Fruit fly (Drosophila melanogaster) S2 (cell line): ENCODE data around the gene CG11964.

Experiments used
- CG8478 ChIP-seq: fragments of >200 bp; optimal IDR thresholded peaks from 2 replicates; lab custom pipeline; 2018
- CTCF ChIP-seq, 2 experiments: fragments of >200 bp; optimal IDR thresholded peaks; 2 replicates each; lab custom pipeline; 2018

The CG11964 gene

DNA sequence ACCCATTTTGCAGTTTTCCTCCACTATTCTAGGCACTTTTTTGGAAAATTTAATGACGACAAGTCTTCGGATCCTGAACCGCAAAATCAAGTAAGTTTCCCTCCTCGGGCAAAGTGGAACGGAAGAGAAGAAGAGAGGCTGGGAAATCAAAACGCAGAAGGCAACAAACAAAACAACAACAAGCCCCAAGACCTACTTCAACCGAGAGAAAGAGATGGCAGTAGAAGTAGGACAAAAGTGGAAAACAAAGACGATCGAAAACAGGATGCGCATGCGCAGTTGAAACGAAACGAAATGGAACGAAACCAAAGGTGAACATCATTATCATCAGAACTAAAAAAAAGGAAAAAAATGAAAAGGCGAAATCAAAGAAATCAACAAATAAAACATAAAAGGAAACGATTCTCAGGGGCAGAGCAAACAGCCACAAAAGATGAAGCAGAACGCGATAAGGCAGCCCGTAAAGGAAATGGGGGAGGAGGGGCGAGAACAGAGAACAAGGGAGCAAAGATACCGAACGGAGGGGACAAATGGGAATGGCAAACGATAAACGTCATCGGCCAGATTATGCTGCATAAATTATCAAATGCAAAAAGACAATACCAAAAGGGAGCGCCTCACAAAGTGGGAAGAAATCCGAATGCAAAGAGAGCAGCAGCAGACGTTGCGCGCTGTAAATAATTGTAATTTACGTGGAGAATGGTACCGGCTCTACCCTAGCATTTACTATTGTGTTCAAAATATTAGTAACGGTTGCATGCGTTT, 17.6 kb downstream of the CG11964 start:
- TF ChIP-seq CG8478 (no peak), CTCF (optimal IDR thresholded peaks at IDR 0.05; lab: Kevin White, UChicago) (no peak)

DNA sequence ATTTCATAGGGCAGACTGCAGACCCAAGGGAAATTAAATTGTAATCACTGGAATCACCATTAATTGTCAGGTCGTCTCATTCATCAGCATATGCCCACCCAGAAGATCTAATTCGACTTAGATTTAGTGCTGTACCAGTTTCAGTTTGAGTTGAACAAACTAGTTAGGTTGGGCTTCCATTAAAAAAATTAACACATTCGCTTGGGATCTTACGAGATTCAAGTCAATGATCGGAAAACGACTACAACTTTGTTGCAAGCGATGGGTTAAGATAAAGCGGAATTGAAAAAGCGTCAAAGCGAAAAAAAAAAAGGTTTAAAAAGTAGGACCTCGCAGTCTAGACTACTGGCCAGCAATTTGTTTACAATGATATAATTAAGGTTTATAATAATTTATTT, 18.3 kb downstream of the CG11964 start:
- TF ChIP-seq CG8478 (no peak), CTCF (optimal IDR thresholded peaks at IDR 0.05; lab: Kevin White, UChicago) (no peak)

DNA sequence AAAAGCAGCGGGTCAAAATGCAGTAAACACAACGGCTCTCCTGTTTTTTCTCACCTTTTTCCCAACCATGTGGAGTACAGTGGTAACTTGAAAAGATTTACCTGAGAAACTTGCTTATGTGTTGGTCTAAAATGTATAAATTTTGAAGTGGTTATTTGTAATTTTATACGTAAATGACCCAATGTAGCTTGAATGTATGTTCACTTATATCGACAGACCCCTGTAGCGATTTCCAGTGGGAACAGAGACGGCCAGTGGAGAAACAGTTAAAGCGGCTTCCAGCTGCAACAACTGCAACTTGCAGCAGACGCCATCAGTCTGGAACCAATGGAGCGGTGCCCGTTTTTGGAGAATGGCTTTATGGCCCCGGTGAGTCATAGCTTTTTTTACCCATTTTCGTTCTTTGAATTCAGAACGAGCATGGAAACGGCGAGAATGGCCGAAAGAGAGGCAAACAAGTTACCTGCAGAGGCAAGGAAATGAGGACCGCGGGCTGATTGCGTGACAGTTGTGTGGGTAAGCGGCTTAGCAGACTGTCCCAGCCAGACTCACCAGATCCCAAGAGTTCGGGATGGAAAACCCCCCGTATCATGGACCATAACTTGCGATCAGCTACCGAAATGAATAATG, 18.8 kb downstream of the CG11964 start:
- TF ChIP-seq CG8478, result no peak
- TF ChIP-seq CTCF (optimal IDR thresholded peaks at IDR 0.05; lab: Kevin White, UChicago), result no peak

DNA sequence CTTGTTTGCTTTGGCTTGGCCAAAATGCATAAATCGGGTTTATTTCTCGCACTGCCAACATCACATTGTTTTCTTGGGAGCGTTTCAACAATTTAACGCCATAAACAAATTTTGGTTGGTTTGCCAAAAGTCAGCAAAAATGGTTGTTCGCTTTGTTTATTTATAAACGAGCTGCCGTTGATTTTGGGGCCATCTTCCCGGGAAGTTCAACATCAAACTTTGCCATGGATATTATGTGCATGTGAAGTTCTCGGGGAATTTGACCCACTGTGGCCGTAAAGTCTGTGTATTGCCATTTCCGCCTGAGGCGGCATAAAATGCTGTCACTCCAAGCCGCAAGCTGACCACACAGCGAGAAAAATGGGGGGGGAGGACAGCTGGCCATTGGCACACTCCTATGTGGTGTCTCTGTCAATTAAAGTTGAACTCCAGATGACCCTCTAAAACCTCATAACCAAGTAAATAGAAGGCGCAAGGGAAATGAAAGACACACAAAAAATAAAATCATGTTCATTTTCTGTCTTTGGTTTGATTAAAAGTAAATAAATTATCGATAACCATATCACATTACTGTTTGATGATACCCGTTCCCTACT, 20.9 kb downstream of the CG11964 start:
- TF ChIP-seq CG8478 (no peak), CTCF (optimal IDR thresholded peaks at IDR 0.05; lab: Kevin White, UChicago) (no peak)

DNA sequence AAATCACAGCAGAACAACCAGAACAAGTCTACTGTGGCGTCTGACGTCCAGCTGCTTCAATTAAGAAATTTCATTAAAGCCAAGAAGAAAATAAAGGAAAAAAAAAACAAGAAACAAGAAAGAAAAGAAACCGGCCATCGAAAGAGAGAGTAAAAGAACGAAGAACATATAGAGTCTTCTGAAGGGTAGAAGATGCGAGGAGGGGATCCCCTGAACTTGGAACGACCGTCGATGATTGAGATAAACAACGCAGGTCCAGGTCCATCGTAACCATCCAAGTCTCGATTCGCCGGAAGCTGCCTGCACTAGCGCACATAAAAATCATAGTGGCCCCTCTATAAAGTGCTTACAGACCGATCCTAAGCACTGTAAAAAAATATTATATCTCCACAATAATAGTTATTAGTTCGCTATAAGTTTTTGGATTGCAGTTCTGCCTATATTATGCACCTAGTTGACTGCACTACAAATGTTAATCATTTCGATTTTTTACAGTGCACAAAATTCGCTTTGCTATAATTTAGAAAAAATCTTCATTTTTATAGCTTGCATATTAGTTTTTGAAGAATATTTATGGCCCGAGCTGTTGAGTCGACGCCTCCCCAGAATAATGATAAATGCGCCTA, 22.1 kb downstream of the CG11964 start:
- no peak for TF ChIP-seq CTCF (optimal IDR thresholded peaks at IDR 0.05; lab: Kevin White, UChicago)
- no peak for TF ChIP-seq CG8478

DNA sequence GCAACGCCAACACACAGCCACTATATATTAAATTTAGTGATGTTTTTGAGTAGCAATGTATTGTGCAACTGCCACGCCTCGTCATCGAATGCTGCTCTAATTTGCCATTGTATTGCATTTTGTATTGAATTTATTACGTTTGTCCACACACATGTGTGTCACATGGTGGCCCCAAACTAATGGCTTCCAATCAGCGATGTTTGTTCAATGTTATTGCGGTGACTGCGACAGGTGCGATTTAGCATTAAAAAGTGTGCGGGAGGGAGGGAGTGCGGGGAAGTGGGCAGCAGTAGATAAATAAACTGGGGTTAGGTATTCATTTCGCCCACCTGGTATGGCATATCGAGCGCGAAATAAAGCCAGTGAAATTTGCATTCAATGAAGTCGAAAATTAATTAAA, 22.9 kb downstream of the CG11964 start:
- no peak for TF ChIP-seq CG8478
- no peak for TF ChIP-seq CTCF (optimal IDR thresholded peaks at IDR 0.05; lab: Kevin White, UChicago)

DNA sequence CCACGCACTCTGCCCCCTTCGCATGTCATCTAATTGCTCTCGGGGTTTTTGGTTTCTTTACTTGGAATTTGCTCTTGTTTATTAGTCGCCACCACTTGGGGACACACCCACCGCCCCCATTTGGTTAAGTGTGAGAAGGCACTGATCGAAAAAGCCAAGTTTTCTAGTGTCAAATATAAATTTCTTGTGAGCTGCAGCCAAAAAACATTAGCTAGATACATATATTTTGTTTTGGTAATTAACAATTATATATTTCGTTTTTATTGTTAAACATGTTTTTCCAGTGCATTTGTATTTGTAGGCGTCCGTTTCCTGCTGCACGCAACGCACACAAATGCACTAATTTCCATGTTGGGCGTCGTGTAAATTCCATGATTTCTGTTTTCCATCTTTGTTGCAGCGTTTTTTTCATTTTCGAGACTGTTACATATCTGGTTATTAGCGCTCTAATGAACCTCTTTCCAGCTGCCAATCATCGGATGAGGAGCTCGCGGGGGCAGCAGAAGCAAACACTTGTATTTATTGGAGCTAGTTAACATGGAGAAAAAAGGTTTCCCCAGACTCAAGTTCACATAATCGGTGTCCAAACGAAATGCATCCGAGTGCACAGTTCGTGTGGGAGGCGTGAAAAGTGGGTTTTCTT, 24.6 kb downstream of the CG11964 start:
- TF ChIP-seq CTCF (optimal IDR thresholded peaks at IDR 0.05; lab: Kevin White, UChicago) (no peak), CG8478 (no peak)

DNA sequence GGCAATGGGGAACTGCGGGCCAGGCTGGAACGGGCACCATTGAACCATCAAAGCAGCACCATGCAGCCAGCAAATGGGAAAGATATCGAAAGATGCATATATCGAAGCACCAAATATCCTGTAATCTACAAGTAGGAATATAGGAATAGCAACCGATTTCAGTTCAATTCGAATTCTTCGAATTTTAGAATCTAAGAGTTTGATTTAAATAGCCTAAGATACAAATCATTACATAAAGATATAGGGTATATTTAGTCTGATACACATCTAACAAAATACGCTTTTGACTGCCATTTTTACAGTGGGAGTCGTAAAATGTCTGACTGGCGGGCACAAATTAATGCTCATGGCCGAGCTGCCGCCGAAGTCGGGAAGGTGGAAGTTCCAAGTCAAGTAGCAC, 26.0 kb downstream of the CG11964 start:
- TF ChIP-seq CTCF (optimal IDR thresholded peaks at IDR 0.05; lab: Kevin White, UChicago) (no peak), CG8478 (no peak)

DNA sequence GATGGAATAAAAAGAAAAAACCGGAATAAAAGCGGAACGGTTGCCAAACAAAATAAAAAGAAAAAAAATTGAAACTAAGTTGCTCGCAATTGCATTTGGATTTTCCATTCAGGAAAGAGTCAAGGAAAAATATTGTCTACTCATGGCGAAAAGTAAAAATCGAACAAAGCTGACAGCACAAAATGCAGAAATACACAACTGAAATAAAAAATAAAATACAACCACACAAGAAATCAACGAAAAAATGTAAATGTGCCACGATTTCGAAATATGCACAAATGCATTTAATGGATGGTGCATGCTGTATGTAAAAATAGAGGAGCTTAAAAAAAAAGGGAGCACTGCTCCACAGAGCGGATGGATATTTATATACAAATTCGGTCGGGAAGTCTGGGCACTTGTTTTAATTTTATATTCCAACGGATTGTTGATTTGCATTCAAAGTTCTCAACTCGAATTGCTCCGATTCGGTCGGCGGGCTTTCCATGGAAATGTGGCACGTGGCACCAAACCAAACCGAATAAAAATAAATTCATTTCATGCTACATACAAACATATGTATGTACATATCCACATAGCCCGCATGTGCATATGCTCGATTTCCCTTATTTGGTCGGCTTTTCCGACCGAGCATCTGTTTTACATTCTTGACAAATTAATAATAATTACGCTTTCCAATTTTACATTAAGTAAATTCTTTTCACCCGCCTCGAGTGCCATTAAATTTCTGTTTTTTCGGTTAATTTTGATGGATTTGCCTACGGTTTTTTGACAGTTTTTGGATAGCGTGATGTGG, 29.1 kb downstream of the CG11964 start:
- no peak for TF ChIP-seq CTCF (optimal IDR thresholded peaks at IDR 0.05; lab: Kevin White, UChicago)
- TF ChIP-seq CG8478, result no peak

DNA sequence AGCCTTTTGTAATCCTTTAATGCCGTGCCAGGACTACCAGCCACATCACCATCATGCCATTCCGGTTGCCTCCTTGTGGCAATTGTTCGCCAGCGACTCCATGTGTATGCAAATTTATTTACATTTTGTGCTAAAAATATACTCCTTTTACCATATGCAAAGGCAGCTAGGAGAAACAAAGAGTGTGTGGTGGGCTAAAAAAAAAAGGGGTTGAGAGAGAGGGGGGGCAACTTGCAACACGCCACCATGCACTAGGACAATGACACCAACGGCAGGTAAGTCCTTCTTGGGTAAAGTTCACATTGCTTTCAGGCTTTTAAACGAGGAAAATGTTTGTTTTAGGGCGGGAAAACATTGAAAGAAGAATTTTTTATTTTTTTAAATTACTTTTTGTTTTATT, 29.9 kb downstream of the CG11964 start:
- TF ChIP-seq CTCF (optimal IDR thresholded peaks at IDR 0.05; lab: Kevin White, UChicago) (no peak), CG8478 (no peak)

DNA sequence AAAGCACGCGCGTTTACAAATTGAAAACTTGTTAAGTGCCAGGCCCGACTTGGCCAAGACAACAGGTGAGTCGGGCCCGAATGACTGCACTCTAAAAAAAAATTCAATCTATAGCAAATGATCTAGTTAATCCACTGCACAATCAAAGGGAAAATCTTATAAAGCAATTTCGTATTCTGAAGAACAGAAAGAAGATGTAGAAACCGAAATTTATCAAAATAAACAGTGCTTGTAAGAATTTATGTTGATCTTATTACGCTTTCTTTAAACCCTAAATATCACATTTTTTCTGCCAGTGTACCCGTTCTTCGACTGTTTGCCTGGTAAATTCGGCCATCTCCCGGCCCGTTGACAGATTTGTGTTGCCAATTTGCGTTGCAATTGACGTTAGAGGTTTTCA, 48.1 kb downstream of the CG11964 start:
- TF ChIP-seq CTCF (optimal IDR thresholded peaks at IDR 0.05; lab: Kevin White, UChicago) (no peak), CG8478 (no peak)

DNA sequence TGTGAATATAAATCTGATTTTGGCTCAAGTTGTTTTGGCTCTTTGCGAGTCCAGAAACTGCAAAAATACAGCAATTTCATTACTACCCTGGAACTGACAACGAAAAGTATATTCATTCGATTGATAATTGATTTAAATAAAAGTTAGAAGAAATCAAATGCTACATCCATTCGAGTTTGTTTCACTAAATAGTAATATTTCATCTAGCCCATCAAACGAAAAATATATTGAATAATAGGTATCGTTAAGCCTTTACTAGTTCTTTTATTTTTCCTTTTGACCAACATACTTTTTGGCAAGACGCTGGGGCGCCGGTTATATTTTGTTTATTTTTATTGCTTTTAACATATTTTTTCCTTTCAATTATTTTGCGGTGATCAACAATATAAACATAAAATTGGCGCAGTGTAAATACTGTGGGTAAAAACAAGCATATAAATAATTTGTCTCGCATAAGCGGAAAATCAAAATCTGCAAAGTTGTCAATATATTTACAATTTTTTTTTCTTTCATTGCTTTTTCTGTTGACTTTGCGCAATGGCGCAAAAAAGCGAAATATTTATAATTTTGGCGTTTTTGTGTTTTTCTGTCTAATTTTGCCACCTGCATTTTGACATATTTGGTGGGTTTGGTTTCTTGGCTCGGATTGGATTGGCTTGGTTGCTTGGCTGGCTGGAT, 51.7 kb downstream of the CG11964 start:
- TF ChIP-seq CG8478 (no peak), CTCF (optimal IDR thresholded peaks at IDR 0.05; lab: Kevin White, UChicago) (no peak)
